Fruit fly (Drosophila melanogaster) whole organism: ENCODE results near the gene Nct.

Source experiments
- CG8478 ChIP-seq: fragments of >200 bp; optimal IDR thresholded peaks from 2 replicates; lab custom pipeline; 2018; ENCODE audit warnings: inconsistent platforms
- Dll ChIP-seq: fragments of >200 bp; optimal IDR thresholded peaks from 2 replicates; lab custom pipeline; 2017
- EcR ChIP-seq, 2 experiments: fragments of >200 bp; optimal IDR thresholded peaks; 2 replicates each; lab custom pipeline; 2017; ENCODE audit warnings: missing biosample characterization in 2 of 2, missing genetic modification characterization in 2 of 2, missing genetic modification reagents in 2 of 2
- pan ChIP-seq: fragments of >200 bp; optimal IDR thresholded peaks from 2 replicates; lab custom pipeline; 2017
- psq ChIP-seq: fragments of >200 bp; optimal IDR thresholded peaks from 2 replicates; lab custom pipeline; 2017
- usp ChIP-seq: fragments of >200 bp; optimal IDR thresholded peaks from 2 replicates; lab custom pipeline; 2017; ENCODE audit warnings: missing biosample characterization, missing genetic modification characterization, mixed read lengths

The Nct gene

dm6 chr3R:24859701-24860100 lies 8.3 kb downstream of the Nct start, which contains the start of gene ppk22:
Gene ppk22, minus strand, starts transcription at chr3R:24859801.
- TF ChIP-seq psq (lab: Kevin White, UChicago) (no peak), Dll (lab: Kevin White, UChicago) (no peak), pan (no peak), usp (GFP tag; lab: Kevin White, UChicago) (no peak), CG8478 (lab: Kevin White, UChicago) (no peak), EcR (GFP tag; optimal IDR thresholded peaks at IDR 0.05; lab: Kevin White, UChicago) (no peak)

dm6 chr3R:24860316-24860826 lies 9.0 kb downstream of the Nct start, which contains the start of gene CG13639:
Gene CG13639, minus strand, starts transcription at chr3R:24860366.
- TF ChIP-seq psq (lab: Kevin White, UChicago) (no peak), Dll (lab: Kevin White, UChicago) (no peak), CG8478 (lab: Kevin White, UChicago) (no peak), EcR (GFP tag; optimal IDR thresholded peaks at IDR 0.05; lab: Kevin White, UChicago) (no peak), usp (GFP tag; lab: Kevin White, UChicago) (no peak)

- no peak for TF ChIP-seq EcR (GFP tag; optimal IDR thresholded peaks at IDR 0.05; lab: Kevin White, UChicago)
- no peak for TF ChIP-seq pan
- TF ChIP-seq usp (GFP tag; lab: Kevin White, UChicago) = no peak
- no peak for TF ChIP-seq psq (lab: Kevin White, UChicago)
- no peak for TF ChIP-seq CG8478 (lab: Kevin White, UChicago)
- no peak for TF ChIP-seq Dll (lab: Kevin White, UChicago)
These were observed 10.7 kb downstream of the Nct start, which contains the start of gene CG13640 for dm6 chr3R:24862065-24862464. Gene CG13640, minus strand, starts transcription at chr3R:24862165.

- TF ChIP-seq EcR (GFP tag; optimal IDR thresholded peaks at IDR 0.05; lab: Kevin White, UChicago) (no peak), usp (GFP tag; lab: Kevin White, UChicago) (no peak), Dll (lab: Kevin White, UChicago) (no peak), psq (lab: Kevin White, UChicago) (no peak), CG8478 (lab: Kevin White, UChicago) (no peak), pan (no peak)
These were observed 11.2 kb downstream of the Nct start, which contains the start of gene CG7016 for dm6 chr3R:24862574-24863089. Gene CG7016, plus strand, starts transcription at chr3R:24862931.

dm6 chr3R:24863894-24864293 lies 12.5 kb downstream of the Nct start:
- no peak for TF ChIP-seq usp (GFP tag; lab: Kevin White, UChicago)
- no peak for TF ChIP-seq pan
- TF ChIP-seq psq (lab: Kevin White, UChicago) = no peak
- no peak for TF ChIP-seq EcR (GFP tag; optimal IDR thresholded peaks at IDR 0.05; lab: Kevin White, UChicago)
- no peak for TF ChIP-seq CG8478 (lab: Kevin White, UChicago)
- TF ChIP-seq Dll (lab: Kevin White, UChicago) = no peak

- TF ChIP-seq EcR (GFP tag; optimal IDR thresholded peaks at IDR 0.05; lab: Kevin White, UChicago) (no peak), CG8478 (lab: Kevin White, UChicago) (no peak), Dll (lab: Kevin White, UChicago) (no peak), psq (lab: Kevin White, UChicago) (no peak), usp (GFP tag; lab: Kevin White, UChicago) (no peak), pan (no peak)
These were observed 13.5 kb downstream of the Nct start, which contains the start of the genes Srg1 and Elal for dm6 chr3R:24864719-24865400. Gene Srg1, minus strand, starts transcription at chr3R:24864732. Gene Elal, plus strand, starts transcription at chr3R:24865350.

dm6 chr3R:24866976-24867375 lies 15.6 kb downstream of the Nct start:
- no peak for TF ChIP-seq Dll (lab: Kevin White, UChicago)
- no peak for TF ChIP-seq EcR (GFP tag; optimal IDR thresholded peaks at IDR 0.05; lab: Kevin White, UChicago)
- TF ChIP-seq psq (lab: Kevin White, UChicago) = no peak
- TF ChIP-seq CG8478 (lab: Kevin White, UChicago) = no peak
- no peak for TF ChIP-seq usp (GFP tag; lab: Kevin White, UChicago)
- TF ChIP-seq pan = no peak

- no peak for TF ChIP-seq usp (GFP tag; lab: Kevin White, UChicago)
- TF ChIP-seq Dll (lab: Kevin White, UChicago) = no peak
- no peak for TF ChIP-seq EcR (GFP tag; optimal IDR thresholded peaks at IDR 0.05; lab: Kevin White, UChicago)
- TF ChIP-seq psq (lab: Kevin White, UChicago) = no peak
- no peak for TF ChIP-seq CG8478 (lab: Kevin White, UChicago)
- TF ChIP-seq pan = no peak
These were observed 16.6 kb downstream of the Nct start for dm6 chr3R:24867956-24868355.

- no peak for TF ChIP-seq EcR (GFP tag; optimal IDR thresholded peaks at IDR 0.05; lab: Kevin White, UChicago)
These were observed 19.1 kb downstream of the Nct start, which contains the start of gene CycB3 for dm6 chr3R:24870389-24871048. Gene CycB3, minus strand, starts transcription at chr3R:24870816.

- TF ChIP-seq psq (lab: Kevin White, UChicago) (no peak), CG8478 (lab: Kevin White, UChicago) (peak; percentile 59), pan (no peak), usp (GFP tag; lab: Kevin White, UChicago) (no peak)
These were observed 24.8 kb downstream of the Nct start, which contains the start of gene CG3744 for dm6 chr3R:24875939-24876842. Gene CG3744, minus strand, starts transcription at chr3R:24876654.
